Fruit fly (Drosophila melanogaster) whole organism, embryonic: ENCODE measurements around the gene CG12017.
A peak's percentile ranks its signal among the peaks of the same experiment; 100 is the strongest.

Experiments
- Abd-B ChIP-seq: fragments of 200-800 bp; sonication (Bioruptor generic); optimal IDR thresholded peaks from 2 replicates; lab custom pipeline; 2018; ENCODE audit warnings: missing biosample characterization, mild to moderate bottlenecking, missing genetic modification characterization, moderate library complexity
- Ada2b ChIP-seq: fragments of 200-800 bp; sonication (Bioruptor generic); IDR thresholded peaks from 2 replicates; pipeline ENCODE4 v1.3.6; 2022; ENCODE audit warnings: missing biosample characterization, missing genetic modification characterization
- Atf-2 ChIP-seq: fragments of 200-800 bp; sonication (Bioruptor generic); optimal IDR thresholded peaks from 2 replicates; lab custom pipeline; 2016; ENCODE audit warnings: missing biosample characterization, missing genetic modification characterization
- C15 ChIP-seq: fragments of 200-800 bp; sonication (Bioruptor generic); IDR thresholded peaks from 3 replicates; pipeline ENCODE4 v1.3.6; 2022; ENCODE audit warnings: missing biosample characterization, missing genetic modification characterization
- CG1024 ChIP-seq: fragments of 200-800 bp; sonication (Bioruptor generic); IDR thresholded peaks from 2 replicates; pipeline ENCODE4 v1.3.6; 2022; ENCODE audit warnings: missing biosample characterization, missing genetic modification characterization
- CG10979 ChIP-seq: fragments of 200-800 bp; sonication (Bioruptor generic); optimal IDR thresholded peaks from 2 replicates; lab custom pipeline; 2018; ENCODE audit warnings: missing biosample characterization, mild to moderate bottlenecking, missing genetic modification characterization, moderate library complexity
- CG11398 ChIP-seq: fragments of 200-800 bp; sonication (Bioruptor generic); optimal IDR thresholded peaks from 2 replicates; lab custom pipeline; 2016; ENCODE audit warnings: missing biosample characterization, missing genetic modification characterization
- CG11504 ChIP-seq: fragments of 200-800 bp; sonication (Bioruptor generic); optimal IDR thresholded peaks from 3 replicates; lab custom pipeline; 2019; ENCODE audit warnings: missing biosample characterization, mild to moderate bottlenecking, missing genetic modification characterization, moderate library complexity
- CG12744 ChIP-seq: fragments of 200-800 bp; sonication (Bioruptor generic); optimal IDR thresholded peaks from 2 replicates; lab custom pipeline; 2016; ENCODE audit warnings: missing biosample characterization, missing genetic modification characterization
- CG13123 ChIP-seq: fragments of 200-800 bp; sonication (Bioruptor generic); optimal IDR thresholded peaks from 2 replicates; lab custom pipeline; 2016; ENCODE audit warnings: missing biosample characterization, missing genetic modification characterization
- CG13775 ChIP-seq: fragments of 200-800 bp; sonication (Bioruptor generic); optimal IDR thresholded peaks from 3 replicates; lab custom pipeline; 2017; ENCODE audit warnings: missing biosample characterization, mild to moderate bottlenecking, missing genetic modification characterization
- CG14441 ChIP-seq: fragments of 200-800 bp; sonication (Bioruptor generic); IDR thresholded peaks from 2 replicates; pipeline ENCODE4 v1.3.6; 2022; ENCODE audit warnings: missing biosample characterization, missing genetic modification characterization
- CG14667 ChIP-seq: fragments of 200-800 bp; sonication (Bioruptor generic); IDR thresholded peaks from 2 replicates; pipeline ENCODE4 v1.3.6; 2022; ENCODE audit warnings: missing biosample characterization, missing genetic modification characterization
- CG17385 ChIP-seq: fragments of 200-800 bp; sonication (Bioruptor generic); optimal IDR thresholded peaks from 3 replicates; lab custom pipeline; 2018; ENCODE audit warnings: missing biosample characterization, mild to moderate bottlenecking, missing genetic modification characterization
- CG17829 ChIP-seq: fragments of 200-800 bp; optimal IDR thresholded peaks from 2 replicates; lab custom pipeline; 2019; ENCODE audit warnings: missing biosample characterization, mild to moderate bottlenecking, missing genetic modification characterization, moderate library complexity
- CG1832 ChIP-seq: fragments of 200-800 bp; sonication (Bioruptor generic); optimal IDR thresholded peaks from 2 replicates; lab custom pipeline; 2017; ENCODE audit warnings: missing biosample characterization, mild to moderate bottlenecking, missing genetic modification characterization, inconsistent platforms
- CG2120 ChIP-seq: fragments of 200-800 bp; sonication (Bioruptor generic); optimal IDR thresholded peaks from 3 replicates; lab custom pipeline; 2016; ENCODE audit warnings: missing biosample characterization, missing genetic modification characterization
- CG2129 ChIP-seq: fragments of 200-800 bp; sonication (Bioruptor generic); IDR thresholded peaks from 2 replicates; pipeline ENCODE4 v1.3.6; 2022; ENCODE audit warnings: missing biosample characterization, missing genetic modification characterization; ENCODE audit not compliant: partially characterized antibody
- CG2875 ChIP-seq: fragments of 200-800 bp; sonication (Bioruptor generic); optimal IDR thresholded peaks from 2 replicates; lab custom pipeline; 2017; ENCODE audit warnings: missing biosample characterization, mild to moderate bottlenecking, missing genetic modification characterization, missing genetic modification reagents
- CG30403 ChIP-seq: fragments of 200-800 bp; sonication (Bioruptor generic); optimal IDR thresholded peaks from 3 replicates; lab custom pipeline; 2016; ENCODE audit warnings: missing biosample characterization, missing genetic modification characterization
- CG4328 ChIP-seq: fragments of 200-800 bp; sonication (Bioruptor generic); optimal IDR thresholded peaks from 3 replicates; lab custom pipeline; 2017; ENCODE audit warnings: missing biosample characterization, missing genetic modification reagents, missing genetic modification characterization
- CG5953 ChIP-seq: fragments of 200-800 bp; sonication (Bioruptor generic); IDR thresholded peaks from 2 replicates; pipeline ENCODE4 v1.3.6; 2022; ENCODE audit warnings: missing biosample characterization, missing genetic modification characterization
- CG9215 ChIP-seq: fragments of 200-800 bp; sonication (Bioruptor generic); IDR thresholded peaks from 2 replicates; pipeline ENCODE4 v1.3.6; 2022; ENCODE audit warnings: missing biosample characterization, missing genetic modification characterization
- Dip2 ChIP-seq: fragments of 200-800 bp; sonication (Bioruptor generic); IDR thresholded peaks from 2 replicates; pipeline ENCODE4 v1.3.6; 2022; ENCODE audit warnings: missing biosample characterization, missing genetic modification characterization
- Ets97D ChIP-seq: fragments of 200-800 bp; sonication (Bioruptor generic); optimal IDR thresholded peaks from 3 replicates; lab custom pipeline; 2016; ENCODE audit warnings: missing biosample characterization, missing genetic modification characterization
- Myb ChIP-seq: fragments of 200-800 bp; sonication (Bioruptor generic); optimal IDR thresholded peaks from 2 replicates; lab custom pipeline; 2016; ENCODE audit warnings: missing biosample characterization, missing genetic modification characterization
- NC2β ChIP-seq: fragments of 200-800 bp; sonication (Bioruptor generic); optimal IDR thresholded peaks from 2 replicates; lab custom pipeline; 2016; ENCODE audit warnings: missing biosample characterization, missing genetic modification characterization
- Neu2 ChIP-seq: fragments of 200-800 bp; sonication (Bioruptor generic); optimal IDR thresholded peaks from 3 replicates; lab custom pipeline; 2016; ENCODE audit warnings: missing biosample characterization, missing genetic modification characterization, borderline replicate concordance
- Oli ChIP-seq: fragments of 200-800 bp; sonication (Bioruptor generic); optimal IDR thresholded peaks from 2 replicates; lab custom pipeline; 2018; ENCODE audit warnings: missing biosample characterization, mild to moderate bottlenecking, missing genetic modification characterization, moderate library complexity
- Rx ChIP-seq: fragments of 200-800 bp; sonication (Bioruptor generic); IDR thresholded peaks from 2 replicates; pipeline ENCODE4 v1.3.6; 2022; ENCODE audit warnings: missing biosample characterization, missing genetic modification characterization
- TFAM ChIP-seq: fragments of 200-800 bp; sonication (Bioruptor generic); optimal IDR thresholded peaks from 2 replicates; lab custom pipeline; 2017; ENCODE audit warnings: missing biosample characterization, missing genetic modification characterization, inconsistent platforms
- YL-1 ChIP-seq: fragments of 200-800 bp; sonication (Bioruptor generic); optimal IDR thresholded peaks from 3 replicates; lab custom pipeline; 2017; ENCODE audit warnings: missing biosample characterization, mild to moderate bottlenecking, missing genetic modification characterization
- bbx ChIP-seq: fragments of 200-800 bp; sonication (Bioruptor generic); IDR thresholded peaks from 2 replicates; pipeline ENCODE4 v1.3.6; 2022; ENCODE audit warnings: missing biosample characterization, missing genetic modification characterization; ENCODE audit not compliant: partially characterized antibody
- chn ChIP-seq: fragments of 200-800 bp; sonication (Bioruptor generic); optimal IDR thresholded peaks from 2 replicates; lab custom pipeline; 2016; ENCODE audit warnings: missing biosample characterization, missing genetic modification characterization
- dmrt11E ChIP-seq: fragments of 200-800 bp; sonication (Bioruptor generic); optimal IDR thresholded peaks from 3 replicates; lab custom pipeline; 2018; ENCODE audit warnings: missing biosample characterization, mild to moderate bottlenecking, missing genetic modification characterization, moderate library complexity
- emc ChIP-seq: fragments of 200-800 bp; sonication (Bioruptor generic); optimal IDR thresholded peaks from 2 replicates; lab custom pipeline; 2016; ENCODE audit warnings: missing biosample characterization, missing genetic modification characterization
- eyg ChIP-seq: fragments of 200-800 bp; sonication (Bioruptor generic); optimal IDR thresholded peaks from 3 replicates; lab custom pipeline; 2016; ENCODE audit warnings: missing biosample characterization, missing genetic modification characterization
- kah ChIP-seq: fragments of 200-800 bp; sonication (Bioruptor generic); optimal IDR thresholded peaks from 2 replicates; lab custom pipeline; 2018; ENCODE audit warnings: missing biosample characterization, mild to moderate bottlenecking, missing genetic modification characterization
- lmd ChIP-seq: fragments of 200-800 bp; sonication (Bioruptor generic); IDR thresholded peaks from 2 replicates; pipeline ENCODE4 v1.3.6; 2022; ENCODE audit warnings: missing biosample characterization, missing genetic modification characterization
- lov ChIP-seq, 2 experiments: fragments of 200-800 bp in 1 of 2; fragments of >200 bp in 1 of 2; sonication (Bioruptor generic) in 1 of 2; IDR thresholded peaks in 1 of 2; optimal IDR thresholded peaks in 1 of 2; 2 replicates in 1 of 2; 3 replicates in 1 of 2; pipeline versions ENCODE4 v1.3.6 to Lab custom; 2017 to 2022; ENCODE audit warnings: missing biosample characterization in 1 of 2, missing genetic modification characterization in 1 of 2
- nom ChIP-seq: fragments of 200-800 bp; sonication (Bioruptor generic); optimal IDR thresholded peaks from 2 replicates; lab custom pipeline; 2017; ENCODE audit warnings: missing biosample characterization, missing genetic modification characterization, mild to moderate bottlenecking, moderate library complexity, missing genetic modification reagents
- oc ChIP-seq: fragments of 200-800 bp; sonication (Bioruptor generic); optimal IDR thresholded peaks from 2 replicates; lab custom pipeline; 2018; ENCODE audit warnings: missing biosample characterization, mild to moderate bottlenecking, missing genetic modification characterization, moderate library complexity
- pan ChIP-seq, 4 experiments: fragments of >200 bp in 3 of 4; fragments of 200-800 bp in 1 of 4; sonication (Bioruptor generic) in 1 of 4; optimal IDR thresholded peaks in 3 of 4; IDR thresholded peaks in 1 of 4; 2 replicates each; pipeline versions ENCODE4 v1.3.6 to Lab custom; 2017 to 2022; ENCODE audit warnings: missing biosample characterization in 2 of 4, missing genetic modification characterization in 2 of 4, mixed read lengths in 1 of 4
- phol ChIP-seq: fragments of 200-800 bp; sonication (Bioruptor generic); optimal IDR thresholded peaks from 3 replicates; lab custom pipeline; 2018; ENCODE audit warnings: missing biosample characterization, mild to moderate bottlenecking, missing genetic modification characterization, moderate library complexity
- salm ChIP-seq: fragments of 200-800 bp; sonication (Bioruptor generic); optimal IDR thresholded peaks from 2 replicates; lab custom pipeline; 2018; ENCODE audit warnings: missing biosample characterization, mild to moderate bottlenecking, missing genetic modification characterization
- sc ChIP-seq, 3 experiments: fragments of >200 bp in 2 of 3; fragments of 200-800 bp in 1 of 3; sonication (Bioruptor generic) in 1 of 3; optimal IDR thresholded peaks; 2 replicates in 2 of 3; 3 replicates in 1 of 3; lab custom pipeline; 2017; ENCODE audit warnings: mild to moderate bottlenecking in 1 of 3, missing biosample characterization in 1 of 3, missing genetic modification characterization in 1 of 3, missing genetic modification reagents in 1 of 3
- unc-4 ChIP-seq: fragments of 200-800 bp; sonication (Bioruptor generic); IDR thresholded peaks from 2 replicates; pipeline ENCODE4 v1.3.6; 2022; ENCODE audit warnings: missing biosample characterization, missing genetic modification characterization; ENCODE audit not compliant: partially characterized antibody
- vvl ChIP-seq: fragments of 200-800 bp; sonication (Bioruptor generic); IDR thresholded peaks from 2 replicates; pipeline ENCODE4 v1.3.6; 2022; ENCODE audit warnings: missing biosample characterization, missing genetic modification characterization
- yki ChIP-seq: fragments of >200 bp; optimal IDR thresholded peaks from 3 replicates; lab custom pipeline; 2018
- zfh1 ChIP-seq: fragments of 200-800 bp; sonication (Bioruptor generic); IDR thresholded peaks from 3 replicates; pipeline ENCODE4 v1.3.6; 2022; ENCODE audit warnings: missing biosample characterization, missing genetic modification characterization

CG12017 gene

dm6 chr3L:3334784-3335183, 54.7 kb downstream of the CG12017 start, which contains the start of gene CG14969:
TSS of gene CG14969 (minus strand) at chr3L:3334978.
- TF ChIP-seq zfh1 (no peak), salm (tag; lab: Kevin White, UChicago) (no peak), CG4328 (GFP tag; lab: Kevin White, UChicago) (no peak), kah (GFP tag; lab: Kevin White, UChicago) (no peak), CG2120 (peak; percentile 25), phol (tag; lab: Kevin White, UChicago) (peak; percentile 24), CG1832 (GFP tag; lab: Kevin White, UChicago) (no peak), dmrt11E (no peak), Oli (tag; lab: Kevin White, UChicago) (no peak), CG2875 (GFP tag; lab: Kevin White, UChicago) (no peak), lmd (no peak), NC2β (GFP tag; lab: Kevin White, UChicago) (peak; percentile 7), emc (GFP tag; lab: Kevin White, UChicago) (no peak), Dip2 (GFP tag; lab: Robert Waterston, UW) (no peak), bbx (peak; percentile 48; the same call in 1 of the 2 replicates), Myb (GFP tag; lab: Kevin White, UChicago) (peak; percentile 41), Ets97D (GFP tag; lab: Kevin White, UChicago) (peak; percentile 39), TFAM (GFP tag; lab: Kevin White, UChicago) (no peak), sc (optimal IDR thresholded peaks at IDR 0.05; lab: Kevin White, UChicago) (no peak), sc (GFP tag; optimal IDR thresholded peaks at IDR 0.05; lab: Kevin White, UChicago) (no peak), CG14441 (GFP tag; lab: Robert Waterston, UW) (no peak), nom (no peak), oc (tag; lab: Kevin White, UChicago) (no peak), Neu2 (GFP tag; lab: Kevin White, UChicago) (no peak), CG9215 (GFP tag; lab: Robert Waterston, UW) (no peak), YL-1 (GFP tag; lab: Kevin White, UChicago) (peak; percentile 31), CG13775 (no peak), lov (optimal IDR thresholded peaks at IDR 0.05; lab: Kevin White, UChicago) (no peak), lov (GFP tag; IDR thresholded peaks at IDR 0.05; lab: Robert Waterston, UW) (no peak), pan (optimal IDR thresholded peaks at IDR 0.05; lab: Kevin White, UChicago) (no peak), pan (GFP tag; optimal IDR thresholded peaks at IDR 0.05 in 1 of 2, IDR thresholded peaks at IDR 0.05 in 1 of 2) (no peak), CG13123 (GFP tag; lab: Kevin White, UChicago) (no peak), C15 (GFP tag; lab: Robert Waterston, UW) (no peak), CG2129 (no peak), Abd-B (no peak), eyg (GFP tag; lab: Kevin White, UChicago) (no peak), CG10979 (tag; lab: Kevin White, UChicago) (no peak), unc-4 (GFP tag; lab: Robert Waterston, UW) (peak; percentile 56), vvl (GFP tag; lab: Robert Waterston, UW) (peak; percentile 21; the same call in 1 of the 2 replicates), Atf-2 (GFP tag; lab: Kevin White, UChicago) (no peak), yki (lab: Kevin White, UChicago) (no peak), CG30403 (GFP tag; lab: Kevin White, UChicago) (no peak), CG17385 (GFP tag; lab: Kevin White, UChicago) (no peak), CG14667 (GFP tag; lab: Robert Waterston, UW) (no peak), Rx (GFP tag; lab: Robert Waterston, UW) (no peak), Ada2b (GFP tag; lab: Robert Waterston, UW) (no peak), CG12744 (GFP tag; lab: Kevin White, UChicago) (no peak), CG17829 (tag; lab: Kevin White, UChicago) (no peak), chn (no peak), CG11398 (GFP tag; lab: Kevin White, UChicago) (no peak), CG11504 (no peak), CG5953 (GFP tag; lab: Robert Waterston, UW) (no peak), CG1024 (GFP tag; lab: Robert Waterston, UW) (no peak)
